Worm (Caenorhabditis elegans) whole organism, midembryonic: Measurements from ENCODE around the gene his-61.

Source experiments
- T22C8.4 ChIP-seq: fragments of 200-800 bp; sonication (Bioruptor generic); IDR thresholded peaks from 2 replicates; pipeline ENCODE4 v1.3.6; 2022; ENCODE audit warnings: missing genetic modification characterization, missing compliant biosample characterization
- cog-1 ChIP-seq: sonication (generic microtip); optimal IDR thresholded peaks from 2 replicates; lab custom pipeline; 2016; ENCODE audit warnings: missing genetic modification characterization, missing compliant biosample characterization
- flt-1 ChIP-seq: fragments of 200-800 bp; sonication (Bioruptor generic); IDR thresholded peaks from 2 replicates; pipeline ENCODE4 v1.3.6; 2022; ENCODE audit warnings: missing genetic modification characterization, missing compliant biosample characterization
- klf-2 ChIP-seq: fragments of 200-800 bp; sonication (Bioruptor generic); conservative IDR thresholded peaks from 2 replicates; pipeline ENCODE4 v1.3.6; 2022; ENCODE audit warnings: missing genetic modification reagents, missing genetic modification characterization, missing compliant biosample characterization
- med-1 ChIP-seq: sonication (generic microtip); optimal IDR thresholded peaks from 2 replicates; lab custom pipeline; 2017; ENCODE audit warnings: missing genetic modification characterization, mild to moderate bottlenecking, missing compliant biosample characterization, antibody characterized with exemption, missing genetic modification reagents; ENCODE audit not compliant: insufficient read depth
- ref-1 ChIP-seq: fragments of 200-800 bp; sonication (Bioruptor generic); conservative IDR thresholded peaks from 2 replicates; pipeline ENCODE4 v1.3.6; 2022; ENCODE audit warnings: missing genetic modification reagents, missing genetic modification characterization, missing compliant biosample characterization
- tab-1 ChIP-seq: fragments of 200-800 bp; sonication (Bioruptor generic); IDR thresholded peaks from 2 replicates; pipeline ENCODE4 v1.3.6; 2022; ENCODE audit warnings: missing genetic modification characterization, missing compliant biosample characterization
- ztf-23 ChIP-seq: fragments of 200-800 bp; sonication (Bioruptor generic); IDR thresholded peaks from 2 replicates; pipeline ENCODE4 v1.3.6; 2022; ENCODE audit warnings: missing genetic modification reagents, missing genetic modification characterization, missing compliant biosample characterization
- ztf-29 ChIP-seq: fragments of 200-800 bp; sonication (Bioruptor generic); IDR thresholded peaks from 2 replicates; pipeline ENCODE4 v1.3.6; 2022; ENCODE audit warnings: missing genetic modification reagents, missing genetic modification characterization, missing compliant biosample characterization

his-61 gene

DNA sequence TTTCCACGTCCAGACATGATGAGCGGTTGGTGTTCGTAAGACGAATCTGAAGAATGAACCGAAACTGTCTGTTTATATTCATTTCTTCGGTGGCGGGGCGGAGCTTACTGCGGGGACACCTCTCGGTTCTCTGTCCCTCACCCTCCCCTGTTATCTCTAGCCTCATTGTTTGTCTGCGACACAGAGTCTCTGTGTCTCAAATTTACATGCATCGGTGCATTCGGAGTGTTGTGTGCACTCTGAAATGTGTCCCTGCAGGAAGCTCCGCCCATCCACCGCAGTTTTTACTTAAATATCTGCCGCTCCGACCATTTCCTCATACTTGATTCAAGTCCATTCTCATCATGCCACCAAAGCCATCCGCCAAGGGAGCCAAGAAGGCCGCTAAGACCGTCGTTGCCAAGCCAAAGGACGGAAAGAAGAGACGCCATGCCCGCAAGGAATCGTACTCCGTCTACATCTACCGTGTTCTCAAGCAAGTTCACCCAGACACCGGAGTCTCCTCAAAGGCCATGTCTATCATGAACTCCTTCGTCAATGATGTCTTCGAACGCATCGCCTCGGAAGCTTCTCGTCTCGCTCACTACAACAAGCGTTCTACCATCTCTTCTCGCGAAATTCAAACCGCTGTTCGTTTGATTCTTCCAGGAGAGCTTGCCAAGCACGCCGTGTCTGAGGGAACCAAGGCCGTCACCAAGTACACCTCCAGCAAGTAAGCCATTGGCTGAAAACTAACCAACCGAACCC lies at the start of gene his-61, which contains the start of gene his-62:
Gene his-61 (minus strand): TSS at position 17 of the 747 bp plus-strand sequence.
Gene his-62 (plus strand): TSS at position 345 of the 747 bp plus-strand sequence.
- TF ChIP-seq klf-2 (GFP tag; lab: Robert Waterston, UW) (peak; percentile 73), flt-1 (GFP tag; lab: Robert Waterston, UW) (peak; percentile 58), med-1 (GFP tag; lab: Kevin White, UChicago) (no peak), cog-1 (tag; lab: Kevin White, UChicago) (peak; percentile 97), ztf-23 (GFP tag; lab: Robert Waterston, UW) (0 out of 2 replicates have a peak, but pooled peaks have one; percentile 4), T22C8.4 (no peak)

DNA sequence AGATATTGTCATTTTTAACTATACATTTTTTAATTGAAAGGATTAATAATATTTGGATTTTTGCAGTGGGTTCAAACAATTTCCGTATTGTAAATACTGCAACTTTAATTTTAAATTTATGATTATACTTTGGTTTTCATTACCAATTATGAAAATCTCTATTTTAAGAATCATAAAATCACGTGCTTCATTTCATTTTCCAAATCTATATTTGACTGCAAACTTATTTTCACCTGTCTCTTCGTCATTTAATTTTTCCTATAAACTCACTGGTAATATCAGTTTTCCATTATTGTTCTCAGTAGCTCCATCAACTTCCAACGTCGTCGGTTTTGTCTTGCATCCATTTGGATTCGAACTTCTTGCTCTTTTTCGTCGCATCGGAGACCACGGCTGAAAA lies 46.3 kb upstream of the his-61 start, which contains the start of gene R05G6.1:
Gene R05G6.1 (plus strand): TSS at position 301 of the 400 bp plus-strand sequence.
- TF ChIP-seq med-1 (GFP tag; lab: Kevin White, UChicago) (no peak), cog-1 (tag; lab: Kevin White, UChicago) (no peak), T22C8.4 (no peak), ref-1 (GFP tag; lab: Robert Waterston, UW) (no peak), klf-2 (GFP tag; lab: Robert Waterston, UW) (no peak), ztf-29 (GFP tag; lab: Robert Waterston, UW) (no peak), ztf-23 (GFP tag; lab: Robert Waterston, UW) (no peak), flt-1 (GFP tag; lab: Robert Waterston, UW) (no peak), tab-1 (GFP tag; lab: Robert Waterston, UW) (no peak)

DNA sequence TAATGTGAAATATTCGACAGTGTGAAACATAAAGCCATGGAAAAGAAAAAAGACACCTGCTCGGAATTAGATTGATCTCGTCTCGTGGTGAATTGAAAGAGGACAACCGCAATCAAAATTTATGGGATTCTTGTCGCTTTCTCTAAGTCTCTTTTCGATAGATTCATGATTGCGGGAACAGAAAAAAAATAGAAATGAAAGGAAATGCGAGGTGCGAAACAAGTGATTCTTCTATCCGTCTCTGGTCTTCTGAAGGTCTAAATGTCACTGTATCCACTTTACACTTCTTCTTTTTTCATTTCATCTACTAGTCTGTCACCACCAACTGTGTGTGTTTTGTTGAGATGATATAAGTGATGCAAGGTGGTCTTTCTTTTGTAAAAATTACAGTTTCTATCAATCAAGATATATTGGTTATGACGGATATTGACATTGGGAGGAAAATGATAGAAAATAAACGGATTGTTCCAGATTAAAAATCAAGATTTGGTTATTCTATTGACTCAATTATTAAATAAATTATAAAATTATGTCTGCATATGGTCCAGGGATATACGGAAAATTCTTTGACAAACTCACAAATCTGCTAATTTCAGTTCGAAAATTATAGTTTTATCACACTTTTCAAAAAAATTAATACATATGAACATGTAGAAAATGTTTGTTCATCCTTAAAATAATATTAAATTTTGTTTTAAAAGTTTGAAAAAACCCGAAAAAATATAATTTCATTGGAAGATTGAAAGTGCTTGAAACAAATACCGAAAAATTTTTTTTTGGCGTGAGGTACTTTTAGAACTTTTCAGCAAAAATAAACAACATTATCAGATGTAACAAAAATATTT lies 44.4 kb upstream of the his-61 start:
- no peak for TF ChIP-seq ref-1 (GFP tag; lab: Robert Waterston, UW)
- no peak for TF ChIP-seq med-1 (GFP tag; lab: Kevin White, UChicago)
- no peak for TF ChIP-seq ztf-23 (GFP tag; lab: Robert Waterston, UW)
- TF ChIP-seq klf-2 (GFP tag; lab: Robert Waterston, UW): no peak
- no peak for TF ChIP-seq flt-1 (GFP tag; lab: Robert Waterston, UW)
- no peak for TF ChIP-seq ztf-29 (GFP tag; lab: Robert Waterston, UW)
- TF ChIP-seq cog-1 (tag; lab: Kevin White, UChicago): no peak
- TF ChIP-seq tab-1 (GFP tag; lab: Robert Waterston, UW): no peak
- TF ChIP-seq T22C8.4: no peak

DNA sequence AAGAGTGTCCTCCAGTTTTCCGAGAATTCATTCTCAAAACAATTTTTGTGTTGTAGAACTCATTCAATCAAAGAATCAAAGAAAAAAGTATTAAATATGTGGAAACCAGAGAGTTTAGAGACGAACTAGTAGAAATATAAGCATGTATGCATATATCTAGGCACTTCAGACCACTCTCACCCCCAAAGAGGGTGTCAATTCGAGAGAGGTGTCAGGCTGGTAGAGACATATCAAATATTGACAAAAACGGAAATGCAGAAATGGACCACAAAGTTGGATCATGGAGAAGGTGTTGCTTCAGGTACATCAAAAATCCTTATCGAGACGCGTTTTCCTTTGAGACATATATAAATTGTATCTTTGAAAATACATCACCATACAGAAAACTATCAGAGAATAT lies 37.7 kb upstream of the his-61 start:
- no peak for TF ChIP-seq T22C8.4
- no peak for TF ChIP-seq med-1 (GFP tag; lab: Kevin White, UChicago)
- no peak for TF ChIP-seq klf-2 (GFP tag; lab: Robert Waterston, UW)
- TF ChIP-seq tab-1 (GFP tag; lab: Robert Waterston, UW): no peak
- TF ChIP-seq cog-1 (tag; lab: Kevin White, UChicago): no peak
- TF ChIP-seq ref-1 (GFP tag; lab: Robert Waterston, UW): no peak
- no peak for TF ChIP-seq ztf-29 (GFP tag; lab: Robert Waterston, UW)
- no peak for TF ChIP-seq flt-1 (GFP tag; lab: Robert Waterston, UW)
- no peak for TF ChIP-seq ztf-23 (GFP tag; lab: Robert Waterston, UW)

DNA sequence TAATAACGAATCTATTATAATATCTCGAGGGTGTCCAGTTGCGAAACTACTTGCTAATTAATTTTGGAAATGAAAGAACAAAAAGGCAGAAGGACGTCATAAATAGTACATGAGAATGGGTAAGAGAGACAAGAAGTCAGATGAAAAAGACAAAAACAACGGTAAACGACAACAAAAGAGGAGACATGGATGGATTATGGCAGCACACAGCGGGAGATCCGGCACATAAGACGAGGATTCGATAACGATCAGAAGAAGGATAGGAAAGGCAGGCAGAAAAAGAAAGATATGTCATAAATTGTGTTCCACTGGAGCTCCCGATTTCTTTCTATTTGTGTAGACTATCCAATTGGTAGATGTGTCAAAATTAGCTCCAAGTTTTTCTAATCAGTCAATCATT lies 35.6 kb upstream of the his-61 start:
- TF ChIP-seq klf-2 (GFP tag; lab: Robert Waterston, UW) (no peak), ztf-23 (GFP tag; lab: Robert Waterston, UW) (no peak), flt-1 (GFP tag; lab: Robert Waterston, UW) (no peak), ztf-29 (GFP tag; lab: Robert Waterston, UW) (no peak), cog-1 (tag; lab: Kevin White, UChicago) (no peak), tab-1 (GFP tag; lab: Robert Waterston, UW) (no peak), T22C8.4 (no peak), med-1 (GFP tag; lab: Kevin White, UChicago) (no peak), ref-1 (GFP tag; lab: Robert Waterston, UW) (no peak)

DNA sequence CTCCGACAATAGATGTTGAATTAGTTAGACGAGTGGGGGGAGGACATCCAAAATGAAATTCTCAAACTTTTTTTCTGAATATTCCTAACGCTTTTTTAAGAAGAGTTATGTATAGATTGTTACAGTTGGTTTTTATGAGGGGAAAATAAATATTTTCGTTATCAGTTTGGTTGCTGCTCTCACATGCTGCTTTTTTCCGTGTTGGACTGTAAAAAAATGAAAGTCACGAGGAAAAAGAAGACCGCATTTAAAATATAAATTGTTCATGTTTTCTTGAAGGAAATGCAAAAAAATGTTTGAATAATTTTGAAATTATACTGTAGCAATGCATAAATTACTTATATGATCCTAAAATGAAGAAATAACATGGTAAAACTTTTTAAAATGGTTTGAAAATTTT lies 34.8 kb upstream of the his-61 start:
- TF ChIP-seq ztf-23 (GFP tag; lab: Robert Waterston, UW): no peak
- no peak for TF ChIP-seq ref-1 (GFP tag; lab: Robert Waterston, UW)
- no peak for TF ChIP-seq flt-1 (GFP tag; lab: Robert Waterston, UW)
- no peak for TF ChIP-seq tab-1 (GFP tag; lab: Robert Waterston, UW)
- no peak for TF ChIP-seq T22C8.4
- no peak for TF ChIP-seq cog-1 (tag; lab: Kevin White, UChicago)
- TF ChIP-seq med-1 (GFP tag; lab: Kevin White, UChicago): no peak
- no peak for TF ChIP-seq klf-2 (GFP tag; lab: Robert Waterston, UW)
- no peak for TF ChIP-seq ztf-29 (GFP tag; lab: Robert Waterston, UW)

DNA sequence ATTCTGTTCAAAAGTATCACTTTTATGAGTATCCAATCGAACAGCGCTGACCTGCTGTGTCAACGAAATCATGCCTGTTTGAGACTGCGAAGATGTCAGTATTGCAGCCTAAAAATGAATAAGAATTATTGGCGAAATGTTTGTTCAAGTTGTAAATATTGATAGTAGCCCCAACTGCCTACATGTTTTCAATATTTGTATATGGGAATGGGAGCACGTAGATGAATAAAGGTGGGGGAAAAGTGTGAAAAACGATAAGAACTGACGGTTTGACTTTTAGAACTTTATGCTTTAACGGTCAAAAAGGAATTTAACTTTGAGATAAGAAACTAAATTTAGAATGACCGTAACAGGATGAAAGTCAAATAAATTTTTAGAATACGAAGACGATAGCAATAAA lies 34.2 kb upstream of the his-61 start:
- no peak for TF ChIP-seq med-1 (GFP tag; lab: Kevin White, UChicago)
- no peak for TF ChIP-seq cog-1 (tag; lab: Kevin White, UChicago)
- no peak for TF ChIP-seq flt-1 (GFP tag; lab: Robert Waterston, UW)
- TF ChIP-seq ref-1 (GFP tag; lab: Robert Waterston, UW): no peak
- TF ChIP-seq T22C8.4: no peak
- no peak for TF ChIP-seq ztf-23 (GFP tag; lab: Robert Waterston, UW)
- no peak for TF ChIP-seq klf-2 (GFP tag; lab: Robert Waterston, UW)
- TF ChIP-seq tab-1 (GFP tag; lab: Robert Waterston, UW): no peak
- TF ChIP-seq ztf-29 (GFP tag; lab: Robert Waterston, UW): no peak

DNA sequence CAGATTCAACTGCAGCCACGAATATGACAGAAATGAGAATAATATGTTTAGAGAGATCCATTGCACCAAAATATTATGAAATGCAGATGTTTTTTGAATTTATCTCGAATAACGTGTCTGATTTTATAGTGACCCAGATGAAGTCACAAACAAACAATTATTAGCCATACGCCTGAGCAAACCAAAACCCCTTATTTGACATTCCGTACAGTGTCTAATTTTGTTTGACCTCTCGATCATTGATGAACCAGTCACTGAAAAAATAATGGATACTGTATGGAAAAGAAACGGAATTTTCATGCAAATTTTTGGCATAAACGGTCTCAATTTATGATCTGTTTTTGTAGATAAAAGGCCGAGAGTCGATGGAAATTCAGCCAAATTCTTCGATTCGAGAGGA lies 30.1 kb upstream of the his-61 start, which contains the start of the genes R05G6.9 and R05G6.3:
Gene R05G6.9 (minus strand): TSS at position 101 of the 400 bp plus-strand sequence.
Gene R05G6.3 (plus strand): TSS at position 386 of the 400 bp plus-strand sequence.
- no peak for TF ChIP-seq ref-1 (GFP tag; lab: Robert Waterston, UW)
- TF ChIP-seq flt-1 (GFP tag; lab: Robert Waterston, UW): no peak
- no peak for TF ChIP-seq tab-1 (GFP tag; lab: Robert Waterston, UW)
- no peak for TF ChIP-seq T22C8.4
- TF ChIP-seq med-1 (GFP tag; lab: Kevin White, UChicago): no peak
- TF ChIP-seq ztf-23 (GFP tag; lab: Robert Waterston, UW): no peak
- no peak for TF ChIP-seq ztf-29 (GFP tag; lab: Robert Waterston, UW)
- no peak for TF ChIP-seq klf-2 (GFP tag; lab: Robert Waterston, UW)
- no peak for TF ChIP-seq cog-1 (tag; lab: Kevin White, UChicago)
